Fruit fly (Drosophila melanogaster): ENCODE measurements around the gene CG42834.

The CG42834 gene

DNA sequence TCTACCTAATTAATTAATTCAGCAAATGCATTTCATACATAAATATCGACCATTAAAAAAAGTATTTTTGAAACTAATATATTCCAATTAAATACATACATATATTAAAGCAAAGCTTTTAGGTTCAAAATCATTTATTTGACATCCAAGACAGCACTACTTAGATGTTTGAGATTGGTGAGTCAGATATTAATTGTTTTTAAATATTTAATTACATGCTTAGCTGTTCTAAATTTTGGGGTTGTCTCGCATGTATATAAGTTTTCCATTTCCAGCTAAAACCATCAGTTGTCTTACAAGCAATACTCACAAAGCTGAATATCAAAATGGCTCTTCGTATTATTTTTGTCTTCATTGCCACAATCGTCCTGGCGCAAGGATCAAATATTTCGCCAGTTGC, at the start of gene CG42834:
TSS of gene CG42834 (plus strand) at position 301 of the 400 bp plus-strand sequence.
- TF ChIP-seq CG8478 (optimal IDR thresholded peaks at IDR 0.05) = no peak
- no peak for TF ChIP-seq usp (GFP tag; optimal IDR thresholded peaks at IDR 0.05)
- no peak for TF ChIP-seq pan (optimal IDR thresholded peaks at IDR 0.05)
- TF ChIP-seq EcR (GFP tag; optimal IDR thresholded peaks at IDR 0.05) = no peak
- TF ChIP-seq Dll (optimal IDR thresholded peaks at IDR 0.05) = no peak
- no peak for TF ChIP-seq psq (optimal IDR thresholded peaks at IDR 0.05)

DNA sequence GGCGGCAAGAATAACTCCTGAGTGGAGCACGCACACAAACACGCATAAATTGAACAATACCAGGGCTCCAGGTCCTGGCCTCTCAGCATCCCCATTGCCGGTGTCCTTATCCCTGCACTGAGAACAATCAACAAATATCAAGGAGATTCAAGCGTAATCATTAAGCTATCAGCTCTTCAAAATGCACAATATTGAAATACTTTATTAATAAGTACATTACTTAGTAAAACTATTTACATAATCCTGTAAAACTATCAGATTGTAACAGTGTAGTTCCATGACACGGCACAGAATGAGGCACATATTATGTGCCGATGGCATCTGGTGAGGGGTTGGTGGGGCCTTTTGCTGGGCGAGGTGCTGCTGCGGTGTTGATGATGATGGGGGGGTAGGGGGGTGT, 47.5 kb upstream of the CG42834 start:
- TF ChIP-seq EcR (GFP tag; optimal IDR thresholded peaks at IDR 0.05) = no peak
- TF ChIP-seq pan (optimal IDR thresholded peaks at IDR 0.05) = no peak
- no peak for TF ChIP-seq Dll (optimal IDR thresholded peaks at IDR 0.05)
- TF ChIP-seq psq (optimal IDR thresholded peaks at IDR 0.05) = no peak
- no peak for TF ChIP-seq usp (GFP tag; optimal IDR thresholded peaks at IDR 0.05)
- TF ChIP-seq CG8478 (optimal IDR thresholded peaks at IDR 0.05) = no peak

DNA sequence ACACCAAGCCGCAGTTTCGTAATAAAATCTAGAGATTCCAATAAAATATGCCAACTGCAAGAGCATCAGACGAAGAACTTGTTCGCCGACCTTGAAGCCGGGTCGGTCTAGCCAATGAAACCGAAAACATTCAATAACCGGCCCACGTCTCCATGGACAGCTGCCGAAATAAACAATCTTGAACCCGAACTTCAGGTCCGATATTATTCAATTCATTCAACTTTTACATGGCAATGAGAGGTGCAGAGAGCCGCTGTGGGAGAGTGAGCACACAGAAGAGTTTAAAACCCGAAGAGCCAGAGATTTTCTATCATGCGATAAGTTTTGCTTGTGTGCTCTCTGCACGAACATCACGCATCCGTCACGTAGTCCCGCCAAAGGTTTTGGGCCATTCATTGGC, 41.1 kb upstream of the CG42834 start:
- TF ChIP-seq EcR (GFP tag; optimal IDR thresholded peaks at IDR 0.05) = peak in 1 of 2 experiments; percentile 38
- no peak for TF ChIP-seq Dll (optimal IDR thresholded peaks at IDR 0.05)

DNA sequence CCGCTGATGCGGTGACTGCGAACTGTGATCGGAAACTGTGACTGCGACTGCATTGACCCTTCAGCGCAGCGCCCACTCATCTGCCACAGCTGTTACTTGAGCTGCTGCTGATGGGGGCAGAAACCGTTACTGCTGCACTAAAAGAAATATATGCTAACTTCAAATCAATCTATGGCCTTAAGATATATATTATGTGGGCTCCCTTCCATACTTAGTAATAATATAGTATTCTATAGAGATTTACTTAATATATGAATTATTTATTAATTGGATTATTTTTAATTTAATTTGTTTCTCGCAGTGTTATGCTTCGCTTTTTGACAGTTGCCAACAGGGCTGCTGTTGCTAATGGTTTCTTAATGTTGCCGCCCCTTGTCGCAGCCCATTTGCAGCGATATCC, 39.5 kb upstream of the CG42834 start:
- TF ChIP-seq usp (GFP tag; optimal IDR thresholded peaks at IDR 0.05) (no peak), psq (optimal IDR thresholded peaks at IDR 0.05) (no peak), EcR (GFP tag; optimal IDR thresholded peaks at IDR 0.05) (no peak), Dll (optimal IDR thresholded peaks at IDR 0.05) (no peak), pan (optimal IDR thresholded peaks at IDR 0.05) (no peak), CG8478 (optimal IDR thresholded peaks at IDR 0.05) (no peak)

DNA sequence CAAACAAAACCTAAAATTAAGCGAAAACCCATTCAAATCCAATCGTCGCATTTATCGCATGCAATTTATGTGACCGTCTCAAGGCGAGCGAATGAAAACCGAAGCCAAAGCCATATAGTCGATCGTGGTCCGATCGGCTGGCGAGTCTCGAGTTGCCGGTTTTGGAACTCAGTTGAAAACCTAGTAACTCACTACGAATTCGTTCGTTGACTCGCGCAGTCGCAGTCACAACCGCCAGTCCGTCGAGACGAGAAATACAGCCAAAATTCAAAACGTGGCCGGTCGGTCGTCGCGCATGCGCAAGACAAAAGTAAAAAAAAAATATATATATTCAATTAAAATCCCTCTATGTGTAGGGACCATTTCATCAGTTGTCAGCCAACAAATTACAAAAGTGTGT, 38.8 kb upstream of the CG42834 start, which contains the start of gene lute:
TSS of gene lute (plus strand) at position 203 of the 400 bp plus-strand sequence.
- TF ChIP-seq CG8478 (optimal IDR thresholded peaks at IDR 0.05) (no peak), pan (optimal IDR thresholded peaks at IDR 0.05) (no peak), psq (optimal IDR thresholded peaks at IDR 0.05) (no peak)

DNA sequence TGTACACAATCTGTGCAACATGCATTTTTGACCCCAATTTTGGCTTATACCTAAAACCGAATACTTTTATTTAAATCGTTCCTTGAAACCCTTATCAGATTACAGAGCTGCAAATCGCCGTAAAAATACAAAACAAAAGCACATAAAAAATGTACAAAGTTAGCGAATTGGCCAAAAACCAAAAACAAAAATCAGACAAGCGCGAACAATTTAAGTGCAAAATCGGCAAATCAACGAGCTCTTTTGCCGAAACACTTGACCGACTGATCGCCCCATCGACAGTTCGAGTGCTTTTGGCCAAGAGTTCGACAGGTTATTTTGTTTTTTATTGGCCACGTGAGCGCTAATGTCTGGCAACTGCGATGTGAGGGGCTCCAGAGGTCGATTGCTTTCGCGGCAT, 36.6 kb upstream of the CG42834 start:
- no peak for TF ChIP-seq pan (optimal IDR thresholded peaks at IDR 0.05)

DNA sequence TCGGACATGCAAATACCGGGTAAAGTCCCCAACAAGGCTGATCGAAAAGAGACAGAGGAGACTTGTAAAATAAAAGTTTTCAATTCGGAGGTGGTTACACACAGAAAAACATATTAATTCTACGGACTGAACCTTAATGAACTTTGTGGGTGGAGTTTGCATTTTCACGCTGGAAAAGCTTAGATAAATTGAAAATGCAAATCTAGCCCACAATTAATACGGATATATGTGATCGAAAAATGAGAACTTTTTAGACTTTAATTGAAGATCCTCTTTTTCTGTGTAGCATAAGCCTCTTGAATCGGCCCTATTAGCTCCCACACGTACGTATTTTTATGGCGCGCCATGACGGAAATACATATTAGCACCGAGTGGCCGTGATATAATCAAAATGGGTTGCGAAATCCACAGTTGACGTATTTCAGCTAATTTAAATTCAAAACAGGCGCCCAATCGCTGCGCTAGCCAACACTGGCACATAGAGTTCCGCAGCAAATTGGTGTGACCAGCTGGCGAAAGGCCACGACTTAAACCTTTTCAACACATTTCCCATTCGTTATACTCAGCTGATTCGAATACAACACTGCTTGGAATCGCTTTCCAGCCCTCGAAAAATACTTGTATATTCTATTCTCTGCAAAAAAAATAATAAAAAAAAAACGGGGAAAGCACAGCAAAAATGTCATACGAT, 33.1 kb upstream of the CG42834 start:
- TF ChIP-seq EcR (GFP tag; optimal IDR thresholded peaks at IDR 0.05) (no peak), CG8478 (optimal IDR thresholded peaks at IDR 0.05) (no peak), usp (GFP tag; optimal IDR thresholded peaks at IDR 0.05) (no peak), Dll (optimal IDR thresholded peaks at IDR 0.05) (no peak), pan (optimal IDR thresholded peaks at IDR 0.05) (no peak), psq (optimal IDR thresholded peaks at IDR 0.05) (no peak)

DNA sequence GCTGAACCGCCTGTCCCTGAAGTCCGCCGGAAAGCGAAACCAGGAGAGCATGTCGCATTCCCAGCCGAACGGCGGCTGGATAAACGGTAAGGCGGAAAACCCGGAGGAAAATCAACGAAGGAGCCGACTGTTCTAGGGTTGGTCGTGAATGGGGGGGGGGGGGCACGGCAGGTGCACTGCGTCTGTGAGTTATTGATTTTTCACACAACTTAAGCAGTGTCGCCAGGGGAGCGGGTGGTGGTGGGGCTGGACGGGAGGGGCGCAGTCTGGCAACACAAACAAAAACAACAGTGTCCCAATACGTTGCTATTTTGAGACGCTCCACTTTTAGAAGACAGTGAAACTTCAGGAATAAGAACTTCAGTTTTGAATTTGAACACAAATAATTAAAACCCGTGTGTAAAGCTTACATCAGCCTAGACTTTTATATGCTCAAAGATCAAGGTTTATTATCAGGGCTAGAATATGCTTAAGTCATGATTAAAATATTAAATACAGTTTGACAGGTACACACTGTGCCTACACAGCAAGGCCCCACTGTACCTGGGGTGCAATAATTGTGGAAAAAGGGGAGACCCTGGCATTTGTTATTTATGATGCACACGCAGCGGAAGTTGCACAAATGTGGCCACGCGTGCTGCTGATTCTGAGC, 32.3 kb upstream of the CG42834 start:
- TF ChIP-seq Dll (optimal IDR thresholded peaks at IDR 0.05) (no peak), pan (optimal IDR thresholded peaks at IDR 0.05) (no peak), CG8478 (optimal IDR thresholded peaks at IDR 0.05) (no peak), usp (GFP tag; optimal IDR thresholded peaks at IDR 0.05) (no peak), EcR (GFP tag; optimal IDR thresholded peaks at IDR 0.05) (no peak), psq (optimal IDR thresholded peaks at IDR 0.05) (no peak)

DNA sequence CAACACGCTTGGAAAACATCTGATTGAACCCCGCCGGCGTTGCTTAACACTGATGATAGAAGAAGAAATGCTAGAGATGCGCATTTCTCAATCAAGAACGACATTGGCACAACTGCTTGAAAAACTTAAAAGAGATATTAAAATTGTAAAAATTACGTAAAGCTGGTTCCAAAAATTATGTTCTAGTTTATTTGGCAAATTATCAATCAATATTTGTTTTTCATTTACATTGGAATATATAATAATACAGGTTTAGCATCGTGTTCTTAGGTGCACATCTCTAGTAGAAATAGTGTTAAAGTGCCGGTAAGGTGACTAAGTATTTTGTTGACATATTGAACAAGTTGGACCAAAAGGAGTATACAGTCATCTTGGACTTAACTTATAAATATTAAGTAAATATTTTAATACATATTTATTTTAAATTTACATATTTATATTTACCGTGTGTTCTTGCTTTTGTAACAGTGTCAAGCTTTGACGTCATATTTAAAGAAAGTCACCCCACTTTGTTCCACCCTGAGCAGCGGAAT, 27.2 kb upstream of the CG42834 start, which contains the start of the genes Brf and sds22:
TSS of gene Brf (minus strand) at position 25 of the 533 bp plus-strand sequence.
TSS of gene sds22 (plus strand) at position 282 of the 533 bp plus-strand sequence.
- no peak for TF ChIP-seq EcR (GFP tag; optimal IDR thresholded peaks at IDR 0.05)

DNA sequence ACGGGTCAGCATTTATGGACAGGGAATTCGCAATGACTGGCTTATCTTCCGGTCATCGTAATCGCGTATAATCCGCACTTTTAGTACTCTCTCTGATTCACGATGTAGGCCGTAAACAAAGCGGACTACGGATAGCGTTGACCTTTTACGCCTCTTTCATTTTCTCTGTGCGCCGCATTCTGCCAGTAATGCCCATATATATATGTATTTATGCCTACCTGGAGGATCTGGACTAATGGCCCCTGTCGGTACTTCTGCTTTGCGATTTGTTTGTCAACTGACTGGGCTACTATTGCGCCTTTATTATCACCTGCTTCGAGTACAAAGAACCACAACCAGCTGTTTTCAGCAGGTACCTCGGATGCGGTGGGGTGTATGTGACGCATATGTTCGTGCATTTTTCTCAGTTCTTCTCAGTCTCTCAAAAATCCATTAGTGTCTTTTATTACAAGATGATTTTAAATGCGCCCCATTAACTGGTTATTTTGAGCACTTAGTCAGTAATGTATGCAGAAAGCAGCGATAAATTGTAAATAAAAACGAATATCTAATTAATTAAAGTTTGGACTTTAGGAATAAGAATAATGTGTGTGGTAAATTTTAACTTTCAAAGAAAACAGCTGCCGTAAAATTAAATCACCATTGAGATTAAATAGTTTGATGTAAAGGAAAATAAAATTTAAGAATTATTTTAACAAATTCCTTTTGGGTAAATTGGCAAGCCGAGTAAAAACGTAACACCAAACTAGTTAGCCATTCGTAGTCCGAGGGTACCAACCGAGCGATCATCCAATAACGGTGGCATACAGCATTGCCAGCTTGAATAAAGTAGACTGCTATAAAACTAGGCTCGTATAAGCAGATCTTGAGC, 24.0 kb upstream of the CG42834 start, which contains the start of gene CREG:
TSS of gene CREG (minus strand) at position 323 of the 871 bp plus-strand sequence.
- TF ChIP-seq pan (optimal IDR thresholded peaks at IDR 0.05) = peak; percentile 93
- TF ChIP-seq EcR (GFP tag; optimal IDR thresholded peaks at IDR 0.05) = no peak

DNA sequence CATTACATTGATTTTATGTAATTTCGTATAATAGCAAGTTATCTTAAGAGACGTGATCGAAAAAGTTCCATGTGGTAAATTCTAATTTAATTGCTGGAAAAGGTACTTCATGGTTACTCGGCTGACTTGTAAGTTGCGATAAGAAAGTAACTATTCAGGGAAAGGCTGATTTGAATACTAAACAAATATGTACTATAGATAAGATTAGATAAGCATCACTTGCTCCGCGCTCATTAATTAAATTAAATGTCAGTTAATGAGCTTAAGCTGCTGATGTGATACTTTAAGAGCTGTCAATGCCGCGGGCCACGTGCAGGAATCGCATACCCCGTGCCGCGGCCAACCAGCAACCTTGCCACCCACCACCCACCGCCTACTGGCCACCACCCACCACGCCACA, 18.5 kb upstream of the CG42834 start:
- TF ChIP-seq CG8478 (optimal IDR thresholded peaks at IDR 0.05) = no peak
- TF ChIP-seq psq (optimal IDR thresholded peaks at IDR 0.05) = no peak

DNA sequence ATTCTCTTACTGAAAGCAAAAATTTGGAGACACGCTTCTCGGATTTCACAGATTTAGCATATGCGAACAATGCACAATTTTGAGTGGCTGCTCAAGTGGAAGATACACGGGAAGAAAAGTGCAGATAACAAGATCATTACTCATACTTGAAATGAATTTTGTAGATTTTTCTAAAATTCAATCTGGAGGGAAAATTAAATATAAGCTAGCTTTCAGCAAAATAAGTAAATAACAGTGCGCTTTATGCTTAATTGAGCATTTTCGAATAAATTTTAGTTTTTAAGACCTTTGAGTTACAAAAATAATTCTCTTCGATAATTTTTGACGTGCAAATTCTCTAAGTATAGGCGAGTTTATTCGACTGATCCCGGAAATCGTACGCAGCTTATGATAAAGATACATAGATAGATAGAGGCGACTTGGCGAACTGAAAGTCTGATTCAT, 17.9 kb upstream of the CG42834 start:
- TF ChIP-seq pan (optimal IDR thresholded peaks at IDR 0.05) (no peak), usp (GFP tag; optimal IDR thresholded peaks at IDR 0.05) (no peak)

All from whole organism.